Worm (Caenorhabditis elegans) whole organism, late embryonic: Measurements from ENCODE around the gene clec-59.
A peak's percentile ranks its signal among the peaks of the same experiment; 100 is the strongest.

Experiments
- F13H6.1 ChIP-seq: sonication (generic microtip); optimal IDR thresholded peaks from 2 replicates; lab custom pipeline; 2016; ENCODE audit warnings: missing genetic modification characterization, missing compliant biosample characterization
- K09A11.1 ChIP-seq: sonication (generic microtip); optimal IDR thresholded peaks from 2 replicates; lab custom pipeline; 2017; ENCODE audit warnings: antibody characterized with exemption, mild to moderate bottlenecking, missing genetic modification characterization, missing compliant biosample characterization; ENCODE audit not compliant: insufficient read depth
- ceh-9 ChIP-seq: sonication (generic microtip); optimal IDR thresholded peaks from 2 replicates; lab custom pipeline; 2016; ENCODE audit warnings: mild to moderate bottlenecking, missing genetic modification characterization, inconsistent platforms, missing compliant biosample characterization
- dmd-4 ChIP-seq: sonication (generic microtip); optimal IDR thresholded peaks from 2 replicates; lab custom pipeline; 2016; ENCODE audit warnings: borderline replicate concordance, missing genetic modification characterization, missing compliant biosample characterization
- dve-1 ChIP-seq: sonication (generic microtip); optimal IDR thresholded peaks from 2 replicates; lab custom pipeline; 2017; ENCODE audit warnings: antibody characterized with exemption, mild to moderate bottlenecking, missing genetic modification characterization, missing compliant biosample characterization
- elt-2 ChIP-seq: sonication (generic microtip); optimal IDR thresholded peaks from 2 replicates; lab custom pipeline; 2016; ENCODE audit warnings: missing genetic modification reagents, missing genetic modification characterization, missing compliant biosample characterization
- rnt-1 ChIP-seq: sonication (generic microtip); optimal IDR thresholded peaks from 2 replicates; lab custom pipeline; 2016; ENCODE audit warnings: missing genetic modification characterization, missing compliant biosample characterization
- tbx-2 ChIP-seq: sonication (generic microtip); optimal IDR thresholded peaks from 2 replicates; lab custom pipeline; 2016; ENCODE audit warnings: missing genetic modification characterization, missing compliant biosample characterization
- ttx-3 ChIP-seq: sonication (generic microtip); optimal IDR thresholded peaks from 2 replicates; lab custom pipeline; 2016; ENCODE audit warnings: missing genetic modification reagents, missing genetic modification characterization, missing compliant biosample characterization

ce11 chrII:10501578-10501977, 22.3 kb upstream of the clec-59 start:
- no peak for TF ChIP-seq elt-2 (tag; lab: Kevin White, UChicago)
- TF ChIP-seq ttx-3 (tag; lab: Kevin White, UChicago): no peak
- no peak for TF ChIP-seq K09A11.1
- TF ChIP-seq dmd-4 (tag; lab: Kevin White, UChicago): no peak
- no peak for TF ChIP-seq tbx-2 (tag; lab: Kevin White, UChicago)
- peak; percentile 44 for TF ChIP-seq rnt-1 (tag; lab: Kevin White, UChicago)
- no peak for TF ChIP-seq ceh-9 (tag; lab: Kevin White, UChicago)
- TF ChIP-seq F13H6.1 (tag; lab: Kevin White, UChicago): peak; percentile 3
- TF ChIP-seq dve-1 (tag; lab: Kevin White, UChicago): no peak
